Worm (Caenorhabditis elegans): ENCODE results near the gene fbxa-6.

Gene fbxa-6

ce11 chrIII:14671-15070 is 11.8 kb upstream of the fbxa-6 start, which contains the start of gene nhr-80:
Gene nhr-80, minus strand, starts transcription at chrIII:14869.
- TF ChIP-seq sea-2 (GFP tag; optimal IDR thresholded peaks at IDR 0.05) (no peak), elt-2 (tag; optimal IDR thresholded peaks at IDR 0.05) (peak; percentile 91), nhr-237 (tag; optimal IDR thresholded peaks at IDR 0.05) (no peak), ceh-28 (tag; optimal IDR thresholded peaks at IDR 0.05) (peak; percentile 52), skn-1 (tag; optimal IDR thresholded peaks at IDR 0.05) (no peak), elt-3 (tag; optimal IDR thresholded peaks at IDR 0.05) (peak in 2 of 3 experiments; percentile 50 to 57), jun-1 (tag; optimal IDR thresholded peaks at IDR 0.05) (peak; percentile 47), pha-4 (tag; optimal IDR thresholded peaks at IDR 0.05) (peak; percentile 30), pqm-1 (tag; optimal IDR thresholded peaks at IDR 0.05) (peak; percentile 86)

DNA sequence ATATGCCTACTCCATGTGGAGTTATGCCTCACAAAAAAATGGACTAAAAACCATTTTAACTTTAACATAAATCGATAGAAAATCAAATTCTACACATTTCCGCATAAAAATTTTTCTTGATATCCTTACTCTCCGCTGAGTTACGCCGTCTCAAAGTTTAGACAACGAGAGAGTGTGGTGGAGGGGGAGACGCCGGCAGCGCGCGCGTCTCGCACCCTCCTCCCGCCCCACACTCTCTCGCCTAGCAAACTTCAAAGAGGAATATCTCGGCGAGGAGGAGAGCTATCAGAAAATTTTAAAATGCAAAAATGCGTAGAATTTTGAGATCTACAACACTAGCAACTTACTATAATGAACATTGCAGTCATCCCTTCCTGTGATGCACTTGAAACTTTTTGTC is 11.3 kb upstream of the fbxa-6 start:
- no peak for TF ChIP-seq ceh-16 (tag; optimal IDR thresholded peaks at IDR 0.05)
- no peak for TF ChIP-seq unc-62 (GFP tag; optimal IDR thresholded peaks at IDR 0.05)

All from whole organism, L3 larva.